In genomic region chrII:10303663-10304115, ce11 we compare ENCODE assay signal across 3 worm cellular contexts.
TF ChIP-seq lines count a peak whose summit lies in the region.

Gene vha-9 (minus strand): TSS chrII:10303713.

TF ChIP-seq in whole organism, L2 larva, 48 proteins besides CTCF, POLR2A, EP300 and RAD21 (continued from another document):
- peak; percentile 38 for TF ChIP-seq blmp-1 (tag; optimal IDR thresholded peaks at IDR 0.05; lab: Kevin White, UChicago; ENCODE audit: insufficient read depth)
- TF ChIP-seq skn-1 (tag; optimal IDR thresholded peaks at IDR 0.05; lab: Kevin White, UChicago) = peak; percentile 51
- TF ChIP-seq crh-2 (tag; optimal IDR thresholded peaks at IDR 0.05; lab: Kevin White, UChicago) = peak; percentile 69
- peak; percentile 36 for TF ChIP-seq nhr-21 (tag; optimal IDR thresholded peaks at IDR 0.05; lab: Kevin White, UChicago)
- TF ChIP-seq mbf-1 (tag; optimal IDR thresholded peaks at IDR 0.05; lab: Kevin White, UChicago) = no peak
- peak; percentile 81 for TF ChIP-seq gmeb-1 (tag; optimal IDR thresholded peaks at IDR 0.05; lab: Kevin White, UChicago)
- TF ChIP-seq peb-1 (tag; optimal IDR thresholded peaks at IDR 0.05; lab: Kevin White, UChicago) = no peak
- peak; percentile 83 for TF ChIP-seq lin-11 (tag; optimal IDR thresholded peaks at IDR 0.05; lab: Kevin White, UChicago)
- peak; percentile 39 for TF ChIP-seq snpc-4 (tag; optimal IDR thresholded peaks at IDR 0.05; lab: Kevin White, UChicago)
- TF ChIP-seq nhr-11 (tag; optimal IDR thresholded peaks at IDR 0.05; lab: Kevin White, UChicago) = no peak
- TF ChIP-seq fos-1 (tag; optimal IDR thresholded peaks at IDR 0.05; lab: Kevin White, UChicago) = peak; percentile 38
- no peak for TF ChIP-seq nhr-6 (tag; optimal IDR thresholded peaks at IDR 0.05; lab: Kevin White, UChicago)
- no peak for TF ChIP-seq ceh-16 (tag; optimal IDR thresholded peaks at IDR 0.05; lab: Kevin White, UChicago)
- TF ChIP-seq sma-9 (GFP tag; optimal IDR thresholded peaks at IDR 0.05; lab: Kevin White, UChicago) = peak; percentile 80
- no peak for TF ChIP-seq sma-9 (tag; optimal IDR thresholded peaks at IDR 0.05; lab: Kevin White, UChicago)
- peak; percentile 13 to 76 for TF ChIP-seq lsy-2 (tag; optimal IDR thresholded peaks at IDR 0.05; lab: Kevin White, UChicago)
- peak; percentile 79 for TF ChIP-seq lin-13 (GFP tag; optimal IDR thresholded peaks at IDR 0.05; lab: Kevin White, UChicago)

TF ChIP-seq in whole organism, L4 larva, 104 proteins besides CTCF, POLR2A, EP300 and RAD21 (continued from another document and continues in another):
- TF ChIP-seq R02D3.7 (tag; optimal IDR thresholded peaks at IDR 0.05; lab: Kevin White, UChicago) = no peak
- TF ChIP-seq nhr-25 (tag; optimal IDR thresholded peaks at IDR 0.05; lab: Kevin White, UChicago; ENCODE audit: borderline replicate concordance, insufficient read depth) = no peak
- TF ChIP-seq madf-9 (GFP tag; conservative IDR thresholded peaks at IDR 0.05; lab: Robert Waterston, UW) = no peak
- no peak for TF ChIP-seq mdt-29 (GFP tag; IDR thresholded peaks at IDR 0.05; lab: Robert Waterston, UW)
- TF ChIP-seq nhr-237 (tag; optimal IDR thresholded peaks at IDR 0.05; lab: Kevin White, UChicago) = no peak
- no peak for TF ChIP-seq egl-43 (GFP tag; IDR thresholded peaks at IDR 0.05; lab: Robert Waterston, UW)
- no peak for TF ChIP-seq dmd-8 (GFP tag; IDR thresholded peaks at IDR 0.05; lab: Robert Waterston, UW)
- TF ChIP-seq nhr-42 (GFP tag; IDR thresholded peaks at IDR 0.05; lab: Robert Waterston, UW) = peak; percentile 56; the same call in 1 of the 2 replicates
- TF ChIP-seq fkh-10 (GFP tag; optimal IDR thresholded peaks at IDR 0.05; lab: Kevin White, UChicago) = peak; percentile 33
- no peak for TF ChIP-seq snpc-1.2 (GFP tag; IDR thresholded peaks at IDR 0.05; lab: Robert Waterston, UW)
- TF ChIP-seq mep-1 (tag; optimal IDR thresholded peaks at IDR 0.05; lab: Kevin White, UChicago) = no peak
- no peak for TF ChIP-seq lin-1 (GFP tag; IDR thresholded peaks at IDR 0.05; lab: Robert Waterston, UW)
- peak; percentile 62 for TF ChIP-seq nhr-28 (tag; optimal IDR thresholded peaks at IDR 0.05; lab: Kevin White, UChicago)
- no peak for TF ChIP-seq spr-3 (GFP tag; optimal IDR thresholded peaks at IDR 0.05; lab: Kevin White, UChicago)
- no peak for TF ChIP-seq lim-7 (GFP tag; IDR thresholded peaks at IDR 0.05; lab: Robert Waterston, UW)
- no peak for TF ChIP-seq F49E8.2 (tag; optimal IDR thresholded peaks at IDR 0.05; lab: Kevin White, UChicago; ENCODE audit: borderline replicate concordance)
- TF ChIP-seq zag-1 (tag; optimal IDR thresholded peaks at IDR 0.05; lab: Kevin White, UChicago) = no peak
- no peak for TF ChIP-seq F10B5.3 (tag; optimal IDR thresholded peaks at IDR 0.05; lab: Kevin White, UChicago)
- no peak for TF ChIP-seq snpc-4 (tag; optimal IDR thresholded peaks at IDR 0.05; lab: Kevin White, UChicago)
- TF ChIP-seq arid-1 (GFP tag; conservative IDR thresholded peaks at IDR 0.05; lab: Robert Waterston, UW) = 0 out of 2 replicates have a peak, but pooled peaks have one; percentile 35
- 0 out of 2 replicates have a peak, but pooled peaks have one; percentile 26 for TF ChIP-seq T26A8.4 (GFP tag; IDR thresholded peaks at IDR 0.05; lab: Robert Waterston, UW)
- no peak for TF ChIP-seq lin-29 (GFP tag; IDR thresholded peaks at IDR 0.05; lab: Robert Waterston, UW)
- no peak for TF ChIP-seq tag-97 (GFP tag; IDR thresholded peaks at IDR 0.05; lab: Robert Waterston, UW)
- no peak for TF ChIP-seq attf-4 (tag; optimal IDR thresholded peaks at IDR 0.05; lab: Kevin White, UChicago)
- TF ChIP-seq unc-39 (tag; optimal IDR thresholded peaks at IDR 0.05; lab: Kevin White, UChicago) = no peak
- TF ChIP-seq zfp-2 (tag; optimal IDR thresholded peaks at IDR 0.05; lab: Kevin White, UChicago) = no peak
- no peak for TF ChIP-seq Y75B8A.6 (GFP tag; IDR thresholded peaks at IDR 0.05; lab: Robert Waterston, UW)
- TF ChIP-seq zip-2 (tag; optimal IDR thresholded peaks at IDR 0.05; lab: Kevin White, UChicago) = no peak
- peak; percentile 78 for TF ChIP-seq dpl-1 (GFP tag; optimal IDR thresholded peaks at IDR 0.05; lab: Kevin White, UChicago)
- no peak for TF ChIP-seq ztf-11 (tag; optimal IDR thresholded peaks at IDR 0.05; lab: Kevin White, UChicago)
- TF ChIP-seq daf-8 (GFP tag; IDR thresholded peaks at IDR 0.05; lab: Robert Waterston, UW) = no peak
- TF ChIP-seq cey-2 (tag; optimal IDR thresholded peaks at IDR 0.05; lab: Kevin White, UChicago; ENCODE audit: borderline replicate concordance, insufficient read depth) = no peak
- TF ChIP-seq nhr-11 (tag; optimal IDR thresholded peaks at IDR 0.05; lab: Kevin White, UChicago) = no peak
- no peak for TF ChIP-seq daf-12 (tag; optimal IDR thresholded peaks at IDR 0.05; lab: Kevin White, UChicago)
- TF ChIP-seq lin-39 (tag; optimal IDR thresholded peaks at IDR 0.05; lab: Kevin White, UChicago) = no peak
- no peak for TF ChIP-seq ces-1 (GFP tag; optimal IDR thresholded peaks at IDR 0.05; lab: Kevin White, UChicago)
- TF ChIP-seq tra-1 (GFP tag; IDR thresholded peaks at IDR 0.05; lab: Robert Waterston, UW) = no peak
- TF ChIP-seq nhr-102 (tag; optimal IDR thresholded peaks at IDR 0.05; lab: Kevin White, UChicago) = no peak
- peak in 1 of 2 experiments; percentile 2 for TF ChIP-seq mdl-1 (tag; optimal IDR thresholded peaks at IDR 0.05; lab: Kevin White, UChicago)
- TF ChIP-seq ctbp-1 (GFP tag; IDR thresholded peaks at IDR 0.05; lab: Robert Waterston, UW) = no peak
- no peak for TF ChIP-seq Y48G9A.11 (GFP tag; IDR thresholded peaks at IDR 0.05; lab: Robert Waterston, UW)
- TF ChIP-seq sdz-12 (GFP tag; optimal IDR thresholded peaks at IDR 0.05; lab: Kevin White, UChicago) = no peak
- TF ChIP-seq nhr-111 (GFP tag; optimal IDR thresholded peaks at IDR 0.05; lab: Kevin White, UChicago) = no peak
- TF ChIP-seq jun-1 (tag; optimal IDR thresholded peaks at IDR 0.05; lab: Kevin White, UChicago) = no peak
- no peak for TF ChIP-seq nhr-41 (GFP tag; IDR thresholded peaks at IDR 0.05; lab: Robert Waterston, UW)
- TF ChIP-seq zip-11 (GFP tag; IDR thresholded peaks at IDR 0.05; lab: Robert Waterston, UW) = no peak
- no peak for TF ChIP-seq Y5F2A.4 (GFP tag; optimal IDR thresholded peaks at IDR 0.05; lab: Kevin White, UChicago)
- TF ChIP-seq mxl-3 (GFP tag; optimal IDR thresholded peaks at IDR 0.05; lab: Kevin White, UChicago) = no peak
- no peak for TF ChIP-seq unc-130 (GFP tag; optimal IDR thresholded peaks at IDR 0.05; lab: Kevin White, UChicago)
- TF ChIP-seq set-16 (GFP tag; IDR thresholded peaks at IDR 0.05; lab: Robert Waterston, UW) = no peak
- TF ChIP-seq mes-2 (tag; optimal IDR thresholded peaks at IDR 0.05; lab: Kevin White, UChicago; ENCODE audit: poor library complexity, severe bottlenecking) = peak; percentile 89
- no peak for TF ChIP-seq spr-1 (tag; optimal IDR thresholded peaks at IDR 0.05; lab: Kevin White, UChicago)
- no peak for TF ChIP-seq php-3 (GFP tag; IDR thresholded peaks at IDR 0.05; lab: Robert Waterston, UW)
- peak; percentile 41 for TF ChIP-seq pqm-1 (tag; optimal IDR thresholded peaks at IDR 0.05; lab: Kevin White, UChicago)
- no peak for TF ChIP-seq skn-1 (tag; optimal IDR thresholded peaks at IDR 0.05; lab: Kevin White, UChicago)
- TF ChIP-seq nhr-10 (tag; optimal IDR thresholded peaks at IDR 0.05; lab: Kevin White, UChicago) = no peak
- TF ChIP-seq ceh-44 (GFP tag; IDR thresholded peaks at IDR 0.05; lab: Robert Waterston, UW) = no peak
- no peak for TF ChIP-seq egl-27 (tag; optimal IDR thresholded peaks at IDR 0.05; lab: Kevin White, UChicago)
- no peak for TF ChIP-seq ceh-20 (GFP tag; IDR thresholded peaks at IDR 0.05; lab: Robert Waterston, UW)
- peak; percentile 51 for TF ChIP-seq rbr-2 (tag; optimal IDR thresholded peaks at IDR 0.05; lab: Kevin White, UChicago)
- no peak for TF ChIP-seq F26F4.8 (GFP tag; conservative IDR thresholded peaks at IDR 0.05; lab: Robert Waterston, UW)

TF ChIP-seq in whole organism, late embryonic, 69 proteins besides CTCF, POLR2A, EP300 and RAD21 (continued from another document):
- TF ChIP-seq C38D4.7 (GFP tag; optimal IDR thresholded peaks at IDR 0.05; lab: Kevin White, UChicago) (no peak), Y22D7AL.16 (tag; optimal IDR thresholded peaks at IDR 0.05; lab: Kevin White, UChicago) (no peak), mec-3 (tag; optimal IDR thresholded peaks at IDR 0.05; lab: Kevin White, UChicago; ENCODE audit: borderline replicate concordance) (no peak), tbx-2 (tag; optimal IDR thresholded peaks at IDR 0.05; lab: Kevin White, UChicago) (no peak), F13H6.1 (tag; optimal IDR thresholded peaks at IDR 0.05; lab: Kevin White, UChicago) (no peak), ahr-1 (tag; optimal IDR thresholded peaks at IDR 0.05; lab: Kevin White, UChicago) (no peak), pha-2 (tag; optimal IDR thresholded peaks at IDR 0.05; lab: Kevin White, UChicago) (no peak), ceh-9 (tag; optimal IDR thresholded peaks at IDR 0.05; lab: Kevin White, UChicago) (no peak), npax-4 (tag; optimal IDR thresholded peaks at IDR 0.05; lab: Kevin White, UChicago) (no peak), sox-4 (tag; optimal IDR thresholded peaks at IDR 0.05; lab: Kevin White, UChicago) (no peak), sox-2 (GFP tag; IDR thresholded peaks at IDR 0.05; lab: Robert Waterston, UW) (no peak), eyg-1 (tag; optimal IDR thresholded peaks at IDR 0.05; lab: Kevin White, UChicago) (no peak), pag-3 (tag; optimal IDR thresholded peaks at IDR 0.05; lab: Kevin White, UChicago; ENCODE audit: borderline replicate concordance) (no peak), unc-42 (tag; optimal IDR thresholded peaks at IDR 0.05; lab: Kevin White, UChicago) (peak; percentile 78), ref-2 (tag; optimal IDR thresholded peaks at IDR 0.05; lab: Kevin White, UChicago) (no peak), pha-4 (tag; optimal IDR thresholded peaks at IDR 0.05; lab: Kevin White, UChicago) (no peak), ceh-30 (tag; optimal IDR thresholded peaks at IDR 0.05; lab: Kevin White, UChicago) (no peak), zip-5 (tag; optimal IDR thresholded peaks at IDR 0.05; lab: Kevin White, UChicago) (no peak), ceh-34 (tag; optimal IDR thresholded peaks at IDR 0.05; lab: Kevin White, UChicago) (no peak), syd-9 (tag; optimal IDR thresholded peaks at IDR 0.05; lab: Kevin White, UChicago) (no peak), elt-2 (tag; optimal IDR thresholded peaks at IDR 0.05; lab: Kevin White, UChicago) (no peak), ceh-18 (tag; optimal IDR thresholded peaks at IDR 0.05; lab: Kevin White, UChicago) (no peak), ceh-14 (tag; optimal IDR thresholded peaks at IDR 0.05; lab: Kevin White, UChicago) (peak; percentile 51), K09A11.1 (tag; optimal IDR thresholded peaks at IDR 0.05; lab: Kevin White, UChicago; ENCODE audit: insufficient read depth) (no peak), fax-1 (tag; optimal IDR thresholded peaks at IDR 0.05; lab: Kevin White, UChicago) (peak; percentile 5), ztf-16 (tag; optimal IDR thresholded peaks at IDR 0.05; lab: Kevin White, UChicago) (peak; percentile 7), hlh-30 (tag; optimal IDR thresholded peaks at IDR 0.05; lab: Kevin White, UChicago; ENCODE audit: insufficient read depth) (no peak), ceh-45 (GFP tag; IDR thresholded peaks at IDR 0.05; lab: Robert Waterston, UW) (no peak), ama-1 (optimal IDR thresholded peaks at IDR 0.05; lab: Kevin White, UChicago) (no peak), pat-9 (tag; optimal IDR thresholded peaks at IDR 0.05; lab: Kevin White, UChicago) (no peak), tbx-7 (tag; optimal IDR thresholded peaks at IDR 0.05; lab: Kevin White, UChicago) (no peak), pax-1 (tag; optimal IDR thresholded peaks at IDR 0.05; lab: Kevin White, UChicago) (peak; percentile 12), lin-11 (tag; optimal IDR thresholded peaks at IDR 0.05; lab: Kevin White, UChicago) (peak; percentile 22), hlh-13 (GFP tag; optimal IDR thresholded peaks at IDR 0.05; lab: Kevin White, UChicago) (no peak), ceh-6 (GFP tag; optimal IDR thresholded peaks at IDR 0.05; lab: Kevin White, UChicago) (no peak), fkh-10 (GFP tag; optimal IDR thresholded peaks at IDR 0.05; lab: Kevin White, UChicago) (no peak), pros-1 (tag; optimal IDR thresholded peaks at IDR 0.05; lab: Kevin White, UChicago) (no peak), nhr-11 (tag; optimal IDR thresholded peaks at IDR 0.05; lab: Kevin White, UChicago) (no peak), gmeb-2 (tag; optimal IDR thresholded peaks at IDR 0.05; lab: Kevin White, UChicago) (peak; percentile 25), ets-4 (tag; optimal IDR thresholded peaks at IDR 0.05; lab: Kevin White, UChicago) (no peak), hlh-6 (tag; optimal IDR thresholded peaks at IDR 0.05; lab: Kevin White, UChicago) (no peak), unc-3 (GFP tag; conservative IDR thresholded peaks at IDR 0.05; lab: Robert Waterston, UW) (no peak), unc-3 (tag; optimal IDR thresholded peaks at IDR 0.05; lab: Kevin White, UChicago) (no peak)
